Fruit fly (Drosophila melanogaster) whole organism, embryonic: ENCODE measurements around the gene Mur2B.

Experiments used
- Abd-B ChIP-seq: fragments of 200-800 bp; sonication (Bioruptor generic); optimal IDR thresholded peaks from 2 replicates; lab custom pipeline; 2018; ENCODE audit warnings: missing biosample characterization, mild to moderate bottlenecking, missing genetic modification characterization, moderate library complexity
- BEAF-32 ChIP-seq: fragments of 200-800 bp; sonication (Bioruptor generic); optimal IDR thresholded peaks from 3 replicates; lab custom pipeline; 2017; ENCODE audit warnings: missing biosample characterization, missing genetic modification characterization, mild to moderate bottlenecking, moderate library complexity, missing genetic modification reagents
- CG10366 ChIP-seq: fragments of 200-800 bp; sonication (Bioruptor generic); IDR thresholded peaks from 2 replicates; pipeline ENCODE4 v1.3.6; 2022; ENCODE audit warnings: missing biosample characterization, missing genetic modification characterization
- CG13775 ChIP-seq: fragments of 200-800 bp; sonication (Bioruptor generic); optimal IDR thresholded peaks from 3 replicates; lab custom pipeline; 2017; ENCODE audit warnings: missing biosample characterization, mild to moderate bottlenecking, missing genetic modification characterization
- CG1603 ChIP-seq: fragments of 200-800 bp; sonication (Bioruptor generic); optimal IDR thresholded peaks from 2 replicates; lab custom pipeline; 2019; ENCODE audit warnings: missing biosample characterization, mild to moderate bottlenecking, missing genetic modification characterization, moderate library complexity
- CG2875 ChIP-seq: fragments of 200-800 bp; sonication (Bioruptor generic); optimal IDR thresholded peaks from 2 replicates; lab custom pipeline; 2017; ENCODE audit warnings: missing biosample characterization, mild to moderate bottlenecking, missing genetic modification characterization, missing genetic modification reagents
- CG32772 ChIP-seq: fragments of 200-800 bp; sonication (Bioruptor generic); IDR thresholded peaks from 2 replicates; pipeline ENCODE4 v1.3.6; 2022; ENCODE audit warnings: missing biosample characterization, missing genetic modification characterization
- CG42726 ChIP-seq: fragments of 200-800 bp; sonication (Bioruptor generic); IDR thresholded peaks from 2 replicates; pipeline ENCODE4 v1.3.6; 2022; ENCODE audit warnings: missing biosample characterization, missing genetic modification characterization; ENCODE audit not compliant: partially characterized antibody
- CG43689 ChIP-seq: fragments of 200-800 bp; sonication (Bioruptor generic); IDR thresholded peaks from 2 replicates; pipeline ENCODE4 v1.3.6; 2022; ENCODE audit warnings: missing biosample characterization, missing genetic modification characterization
- CG6175 ChIP-seq: fragments of 200-800 bp; sonication (Bioruptor generic); IDR thresholded peaks from 3 replicates; pipeline ENCODE4 v1.3.6; 2022; ENCODE audit warnings: missing biosample characterization, missing genetic modification characterization
- CG6689 ChIP-seq: fragments of 200-800 bp; sonication (Bioruptor generic); IDR thresholded peaks from 2 replicates; pipeline ENCODE4 v1.3.6; 2022; ENCODE audit warnings: missing biosample characterization, missing genetic modification characterization
- CG6813 ChIP-seq: fragments of 200-800 bp; sonication (Bioruptor generic); optimal IDR thresholded peaks from 2 replicates; lab custom pipeline; 2017; ENCODE audit warnings: missing biosample characterization, missing genetic modification characterization, mild to moderate bottlenecking, moderate library complexity, missing genetic modification reagents
- Doc3 ChIP-seq: fragments of 200-800 bp; sonication (Bioruptor generic); IDR thresholded peaks from 3 replicates; pipeline ENCODE4 v1.3.6; 2022; ENCODE audit warnings: missing biosample characterization, missing genetic modification characterization; ENCODE audit not compliant: partially characterized antibody
- Hr3 ChIP-seq: fragments of 200-800 bp; sonication (Bioruptor generic); optimal IDR thresholded peaks from 3 replicates; lab custom pipeline; 2016; ENCODE audit warnings: missing biosample characterization, missing genetic modification characterization
- Hsf ChIP-seq: fragments of 200-800 bp; sonication (Bioruptor generic); optimal IDR thresholded peaks from 3 replicates; lab custom pipeline; 2016; ENCODE audit warnings: missing biosample characterization, missing genetic modification characterization
- Med ChIP-seq: fragments of 200-800 bp; sonication (Bioruptor generic); peaks from one replicate; lab custom pipeline; 2016; ENCODE audit warnings: missing biosample characterization, missing genetic modification characterization, mild to moderate bottlenecking, inconsistent platforms, moderate library complexity
- NFAT ChIP-seq: fragments of 200-800 bp; sonication (Bioruptor generic); IDR thresholded peaks from 2 replicates; pipeline ENCODE4 v1.3.6; 2022; ENCODE audit warnings: missing biosample characterization, missing genetic modification characterization
- ab ChIP-seq: fragments of 200-800 bp; sonication (Bioruptor generic); optimal IDR thresholded peaks from 2 replicates; lab custom pipeline; 2016; ENCODE audit warnings: missing biosample characterization, missing genetic modification characterization
- ash1 ChIP-seq: fragments of 200-800 bp; sonication (Bioruptor generic); optimal IDR thresholded peaks from 2 replicates; lab custom pipeline; 2018; ENCODE audit warnings: missing biosample characterization, mild to moderate bottlenecking, missing genetic modification characterization
- bab2 ChIP-seq: fragments of 200-800 bp; sonication (Bioruptor generic); optimal IDR thresholded peaks from 2 replicates; lab custom pipeline; 2016; ENCODE audit warnings: missing biosample characterization, missing genetic modification characterization
- bigmax ChIP-seq: fragments of 200-800 bp; sonication (Bioruptor generic); optimal IDR thresholded peaks from 2 replicates; lab custom pipeline; 2018; ENCODE audit warnings: missing biosample characterization, mild to moderate bottlenecking, missing genetic modification characterization
- chm ChIP-seq: fragments of 200-800 bp; sonication (Bioruptor generic); IDR thresholded peaks from 2 replicates; pipeline ENCODE4 v1.3.6; 2022; ENCODE audit warnings: missing biosample characterization, missing genetic modification characterization
- corto ChIP-seq: fragments of 200-800 bp; sonication (Bioruptor generic); optimal IDR thresholded peaks from 2 replicates; lab custom pipeline; 2016; ENCODE audit warnings: missing biosample characterization, mild to moderate bottlenecking, missing genetic modification characterization, moderate library complexity
- crol ChIP-seq: fragments of 200-800 bp; sonication (Bioruptor generic); IDR thresholded peaks from 2 replicates; pipeline ENCODE4 v1.3.6; 2022; ENCODE audit warnings: missing biosample characterization, missing genetic modification characterization
- dm ChIP-seq: fragments of 200-800 bp; sonication (Bioruptor generic); optimal IDR thresholded peaks from 3 replicates; lab custom pipeline; 2016; ENCODE audit warnings: missing biosample characterization, missing genetic modification characterization
- ems ChIP-seq: fragments of 200-800 bp; sonication (Bioruptor generic); optimal IDR thresholded peaks from 3 replicates; lab custom pipeline; 2016; ENCODE audit warnings: missing biosample characterization, missing genetic modification characterization
- lbe ChIP-seq: fragments of 200-800 bp; sonication (Bioruptor generic); optimal IDR thresholded peaks from 2 replicates; lab custom pipeline; 2016; ENCODE audit warnings: missing biosample characterization, mild to moderate bottlenecking, missing genetic modification characterization
- lmd ChIP-seq: fragments of 200-800 bp; sonication (Bioruptor generic); IDR thresholded peaks from 2 replicates; pipeline ENCODE4 v1.3.6; 2022; ENCODE audit warnings: missing biosample characterization, missing genetic modification characterization
- mirr ChIP-seq: fragments of 200-800 bp; sonication (Bioruptor generic); optimal IDR thresholded peaks from 3 replicates; lab custom pipeline; 2018; ENCODE audit warnings: missing biosample characterization, mild to moderate bottlenecking, missing genetic modification characterization
- nau ChIP-seq: fragments of 200-800 bp; sonication (Bioruptor generic); optimal IDR thresholded peaks from 3 replicates; lab custom pipeline; 2017; ENCODE audit warnings: missing biosample characterization, mild to moderate bottlenecking, missing genetic modification characterization, missing genetic modification reagents
- org-1 ChIP-seq: fragments of 200-800 bp; sonication (Bioruptor generic); optimal IDR thresholded peaks from 2 replicates; lab custom pipeline; 2017; ENCODE audit warnings: missing biosample characterization, missing genetic modification characterization
- sim ChIP-seq: fragments of 200-800 bp; sonication (Bioruptor generic); IDR thresholded peaks from 2 replicates; pipeline ENCODE4 v1.3.6; 2022; ENCODE audit warnings: missing biosample characterization, missing genetic modification characterization
- slou ChIP-seq: fragments of 200-800 bp; sonication (Bioruptor generic); optimal IDR thresholded peaks from 3 replicates; lab custom pipeline; 2016; ENCODE audit warnings: missing biosample characterization, missing genetic modification characterization
- slp2 ChIP-seq: fragments of 200-800 bp; sonication (Bioruptor generic); optimal IDR thresholded peaks from 2 replicates; lab custom pipeline; 2016; ENCODE audit warnings: missing biosample characterization, missing genetic modification characterization
- sna ChIP-seq: fragments of 200-800 bp; sonication (Bioruptor generic); IDR thresholded peaks from 2 replicates; pipeline ENCODE4 v1.3.6; 2022; ENCODE audit warnings: missing biosample characterization, missing genetic modification characterization; ENCODE audit not compliant: partially characterized antibody
- tap ChIP-seq: fragments of 200-800 bp; optimal IDR thresholded peaks from 3 replicates; lab custom pipeline; 2019; ENCODE audit warnings: missing biosample characterization, mild to moderate bottlenecking, missing genetic modification characterization, moderate library complexity
- unpg ChIP-seq: fragments of 200-800 bp; sonication (Bioruptor generic); optimal IDR thresholded peaks from 3 replicates; lab custom pipeline; 2018; ENCODE audit warnings: missing biosample characterization, mild to moderate bottlenecking, missing genetic modification characterization, moderate library complexity

Mur2B gene

DNA sequence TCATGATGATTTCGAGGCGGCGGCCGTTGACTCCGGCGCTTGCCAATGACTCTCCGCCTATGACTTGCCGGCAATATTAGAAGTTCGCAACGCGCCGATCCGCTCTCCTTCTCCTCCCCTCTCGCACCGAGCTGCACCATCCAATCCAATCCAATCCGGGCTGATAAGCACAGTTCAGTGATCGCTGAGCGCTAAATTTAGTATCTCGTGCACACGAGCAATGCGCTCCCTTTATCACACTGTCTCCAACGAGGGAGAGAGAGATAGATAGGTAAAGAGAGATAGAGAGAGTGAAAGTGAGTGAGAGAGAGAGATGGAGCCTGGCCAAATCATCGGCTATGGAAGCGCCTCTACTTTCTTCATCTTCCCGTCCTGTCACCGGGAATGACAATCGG, 89.7 kb downstream of the Mur2B start:
- no peak for TF ChIP-seq sim (GFP tag; lab: Robert Waterston, UW)
- no peak for TF ChIP-seq Med (GFP tag; lab: Kevin White, UChicago)
- no peak for TF ChIP-seq CG1603 (tag; lab: Kevin White, UChicago)
- no peak for TF ChIP-seq CG6689 (GFP tag; lab: Robert Waterston, UW)
- no peak for TF ChIP-seq NFAT (GFP tag; lab: Robert Waterston, UW)
- TF ChIP-seq dm (GFP tag; lab: Kevin White, UChicago) = no peak
- TF ChIP-seq CG6813 = no peak
- no peak for TF ChIP-seq slou (GFP tag; lab: Kevin White, UChicago)
- no peak for TF ChIP-seq Hsf
- no peak for TF ChIP-seq CG2875 (GFP tag; lab: Kevin White, UChicago)
- TF ChIP-seq nau (GFP tag; lab: Kevin White, UChicago) = no peak
- TF ChIP-seq, all 482 proteins: peak for 0

DNA sequence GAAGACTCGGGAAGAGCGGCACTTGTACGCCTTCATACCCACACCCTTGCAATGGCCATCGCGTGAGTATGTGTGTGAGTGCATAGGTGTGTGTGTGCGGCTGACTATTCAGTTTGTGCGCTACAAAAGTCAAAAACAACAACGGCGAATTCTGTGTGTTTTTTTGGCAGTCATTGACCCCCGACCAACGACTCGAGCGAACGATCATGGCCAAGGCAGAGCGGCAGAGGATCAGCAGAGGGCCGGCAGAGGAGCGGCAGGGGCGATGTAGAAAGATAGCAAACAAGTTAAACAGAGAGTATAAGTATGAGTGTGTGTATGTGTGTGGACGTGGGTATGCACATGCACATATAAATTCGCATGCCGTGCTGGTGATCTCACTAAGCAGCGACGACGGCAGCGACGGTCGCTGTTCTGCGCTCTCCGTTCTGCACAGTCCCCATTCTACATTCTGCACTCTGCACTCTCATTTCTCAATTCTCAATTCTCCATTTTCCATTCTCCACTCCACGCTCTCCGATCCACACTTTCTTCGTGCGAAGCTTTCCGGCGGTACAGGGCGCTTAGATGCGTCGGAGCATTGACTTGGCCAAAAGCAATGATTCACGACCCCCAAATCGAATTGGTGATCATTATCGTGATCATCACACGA, 90.2 kb downstream of the Mur2B start:
- TF ChIP-seq mirr (GFP tag; lab: Kevin White, UChicago) (no peak), crol (GFP tag; lab: Robert Waterston, UW) (0 out of 2 replicates have a peak, but pooled peaks have one; percentile 4)

DNA sequence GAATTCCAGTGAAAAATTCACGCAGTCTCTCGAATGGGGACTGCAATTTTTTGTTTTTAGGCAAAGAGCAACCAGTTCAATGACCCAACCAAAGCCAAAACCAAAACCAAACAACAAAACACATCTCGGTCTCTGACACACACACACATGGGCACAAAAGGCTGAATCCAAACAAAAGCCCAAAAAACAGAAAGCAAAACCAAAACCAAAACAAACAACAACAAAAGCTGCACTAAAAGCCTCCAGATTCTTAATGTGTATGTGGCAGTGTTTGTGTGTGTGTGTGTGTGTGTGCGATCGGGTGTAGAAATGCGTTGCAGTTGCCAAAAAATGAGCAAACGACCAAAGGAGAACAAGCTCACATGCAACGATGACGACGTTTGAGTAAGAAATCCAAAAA, 91.5 kb downstream of the Mur2B start:
- no peak for TF ChIP-seq ash1 (GFP tag; lab: Kevin White, UChicago)
- peak; percentile 45 for TF ChIP-seq lbe (GFP tag; lab: Kevin White, UChicago)
- no peak for TF ChIP-seq sna (GFP tag; lab: Robert Waterston, UW)
- TF ChIP-seq chm (GFP tag; lab: Robert Waterston, UW) = no peak
- no peak for TF ChIP-seq unpg (GFP tag; lab: Kevin White, UChicago)
- TF ChIP-seq bab2 (GFP tag; lab: Kevin White, UChicago) = no peak
- peak; percentile 29 for TF ChIP-seq corto
- TF ChIP-seq ab (GFP tag; lab: Kevin White, UChicago) = no peak
- no peak for TF ChIP-seq bigmax (GFP tag; lab: Kevin White, UChicago)

DNA sequence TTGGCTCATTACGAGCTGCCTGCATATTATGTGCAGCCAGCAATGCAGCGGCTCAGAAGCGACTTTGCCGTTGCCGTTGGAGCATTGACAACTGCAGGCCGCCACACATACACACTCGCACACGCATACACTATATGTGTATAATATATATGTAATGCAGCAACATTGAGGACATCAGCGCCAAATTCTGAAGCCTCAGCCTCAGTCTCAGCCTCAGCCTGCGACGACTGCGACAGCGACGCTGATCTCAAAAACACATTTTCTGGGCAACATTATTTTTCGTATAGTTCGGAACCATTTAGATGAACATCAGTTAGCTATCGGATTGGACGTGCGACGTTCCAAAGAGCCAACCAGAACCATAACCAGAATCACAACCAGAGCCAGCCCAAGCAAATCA, 93.8 kb downstream of the Mur2B start, which contains the start of gene br:
br (plus strand) TSS at position 301 of the 400 bp plus-strand sequence.
- TF ChIP-seq BEAF-32 (GFP tag; lab: Kevin White, UChicago) (no peak), Hr3 (GFP tag; lab: Kevin White, UChicago) (no peak), dm (GFP tag; lab: Kevin White, UChicago) (no peak), tap (tag; lab: Kevin White, UChicago) (no peak), lmd (GFP tag; lab: Robert Waterston, UW) (no peak), CG32772 (GFP tag; lab: Robert Waterston, UW) (no peak), CG43689 (GFP tag; lab: Robert Waterston, UW) (no peak), Abd-B (no peak), CG13775 (no peak), ems (no peak), mirr (GFP tag; lab: Kevin White, UChicago) (no peak), org-1 (GFP tag; lab: Kevin White, UChicago) (no peak), CG10366 (GFP tag; lab: Robert Waterston, UW) (no peak), slp2 (GFP tag; lab: Kevin White, UChicago) (no peak), CG42726 (no peak), Doc3 (no peak), CG6175 (GFP tag; lab: Robert Waterston, UW) (no peak)
